Worm (Caenorhabditis elegans): Measurements from ENCODE around the gene lea-1.

Gene lea-1

DNA sequence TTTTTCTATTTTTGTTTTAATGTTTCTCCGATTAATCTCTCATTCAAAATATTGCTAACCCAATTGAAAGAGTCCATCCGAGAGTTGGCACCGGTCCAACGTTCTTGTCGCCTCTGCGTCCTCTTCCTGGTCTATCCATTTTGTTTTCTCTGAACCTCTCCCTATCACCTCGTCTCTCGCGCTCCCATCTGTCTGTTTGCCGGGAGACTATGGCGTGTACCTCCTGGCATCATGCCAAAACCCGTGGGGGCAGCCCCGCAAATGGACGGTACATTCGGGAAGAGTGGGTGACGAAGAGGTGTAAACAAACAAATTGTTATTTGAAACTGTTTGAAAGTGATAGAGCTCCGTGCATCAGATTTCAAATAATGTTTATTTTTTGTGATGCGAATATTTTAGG, 24.6 kb downstream of the lea-1 start, which contains the start of gene T06E8.2 (continued):
- TF ChIP-seq ZK546.5 (tag; optimal IDR thresholded peaks at IDR 0.05) (no peak), nhr-48 (tag; optimal IDR thresholded peaks at IDR 0.05) (peak; percentile 14), gei-8 (GFP tag; optimal IDR thresholded peaks at IDR 0.05) (no peak), nhr-25 (tag; optimal IDR thresholded peaks at IDR 0.05; ENCODE audit: borderline replicate concordance, insufficient read depth) (no peak), madf-5 (GFP tag; IDR thresholded peaks at IDR 0.05) (no peak), dmd-9 (GFP tag; IDR thresholded peaks at IDR 0.05) (no peak), dmd-6 (GFP tag; IDR thresholded peaks at IDR 0.05) (peak; percentile 54), zip-11 (GFP tag; IDR thresholded peaks at IDR 0.05) (no peak), D1046.2 (GFP tag; IDR thresholded peaks at IDR 0.05) (no peak), Y75B8A.6 (GFP tag; IDR thresholded peaks at IDR 0.05) (no peak), hmg-1.1 (GFP tag; IDR thresholded peaks at IDR 0.05) (peak; percentile 27; the same call in 1 of the 2 replicates), mxl-3 (GFP tag; optimal IDR thresholded peaks at IDR 0.05) (peak; percentile 79), attf-4 (tag; optimal IDR thresholded peaks at IDR 0.05) (no peak), set-16 (GFP tag; IDR thresholded peaks at IDR 0.05) (no peak; the same call in 1 of the 2 replicates), nhr-28 (tag; optimal IDR thresholded peaks at IDR 0.05) (peak; percentile 47), nhr-10 (tag; optimal IDR thresholded peaks at IDR 0.05) (no peak)

DNA sequence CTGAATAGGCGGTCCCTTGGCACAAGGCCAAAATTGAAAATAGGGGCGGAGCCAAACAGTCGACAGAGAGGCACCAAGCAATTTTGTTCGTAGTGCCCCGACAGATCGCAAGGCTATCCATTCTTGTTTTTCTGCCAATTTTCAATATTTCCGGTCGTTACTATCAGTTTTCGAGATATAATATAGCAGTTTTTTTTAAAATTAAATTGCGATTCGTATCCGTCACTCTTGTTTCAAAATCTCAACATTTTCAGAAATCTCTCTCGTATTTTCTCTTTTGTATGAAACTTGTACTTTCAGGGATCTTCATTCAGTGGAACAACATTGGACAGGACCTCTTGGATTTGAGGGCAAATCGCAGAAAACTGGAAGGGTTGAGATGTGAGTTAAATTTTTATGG, 25.3 kb downstream of the lea-1 start, which contains the start of gene F57A8.1:
Gene F57A8.1 (plus strand): TSS at position 301 of the 400 bp plus-strand sequence.
- TF ChIP-seq ZK337.2 (GFP tag; IDR thresholded peaks at IDR 0.05) (no peak), F44E2.7 (GFP tag; IDR thresholded peaks at IDR 0.05) (no peak), daf-19 (GFP tag; conservative IDR thresholded peaks at IDR 0.05) (no peak), hlh-30 (tag; optimal IDR thresholded peaks at IDR 0.05; ENCODE audit: insufficient read depth) (no peak), snpc-4 (tag; optimal IDR thresholded peaks at IDR 0.05) (no peak), nhr-76 (tag; optimal IDR thresholded peaks at IDR 0.05) (no peak), duxl-1 (tag; optimal IDR thresholded peaks at IDR 0.05; ENCODE audit: poor library complexity) (no peak), dve-1 (tag; optimal IDR thresholded peaks at IDR 0.05; ENCODE audit: insufficient read depth) (no peak), nhr-6 (tag; optimal IDR thresholded peaks at IDR 0.05) (no peak), dmd-8 (GFP tag; IDR thresholded peaks at IDR 0.05) (no peak), saeg-2 (GFP tag; IDR thresholded peaks at IDR 0.05) (no peak), spr-3 (GFP tag; optimal IDR thresholded peaks at IDR 0.05) (no peak)

DNA sequence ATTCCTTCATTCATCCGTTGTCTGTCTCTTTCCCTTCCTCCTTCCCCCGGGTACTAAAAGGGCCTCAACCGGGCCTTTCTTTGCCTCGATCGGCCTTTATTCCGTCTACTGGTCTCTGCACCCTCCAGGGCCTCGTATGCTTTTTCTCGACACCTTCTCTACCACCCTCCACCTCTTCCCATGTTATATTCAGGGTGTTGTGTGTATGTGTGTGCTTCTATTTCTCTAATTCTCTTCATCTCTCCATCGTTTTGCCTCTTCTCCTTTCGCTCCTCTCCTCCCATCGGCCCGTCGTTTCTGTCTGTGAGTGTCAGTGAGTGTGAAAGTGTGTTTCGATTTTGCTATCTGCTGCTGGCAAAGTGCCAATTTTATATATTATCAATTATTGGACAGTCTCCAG, 28.1 kb downstream of the lea-1 start:
- TF ChIP-seq fkh-10 (GFP tag; optimal IDR thresholded peaks at IDR 0.05), result no peak
- no peak for TF ChIP-seq R02D3.7 (tag; optimal IDR thresholded peaks at IDR 0.05)
- peak; percentile 47 for TF ChIP-seq spr-1 (tag; optimal IDR thresholded peaks at IDR 0.05)
- TF ChIP-seq zfp-2 (tag; optimal IDR thresholded peaks at IDR 0.05), result no peak
- no peak for TF ChIP-seq ceh-28 (tag; optimal IDR thresholded peaks at IDR 0.05)
- no peak for TF ChIP-seq fos-1 (tag; optimal IDR thresholded peaks at IDR 0.05)
- no peak for TF ChIP-seq madf-5 (GFP tag; IDR thresholded peaks at IDR 0.05)
- TF ChIP-seq arid-1 (GFP tag; conservative IDR thresholded peaks at IDR 0.05), result peak; percentile 43; the same call in 1 of the 2 replicates
- no peak for TF ChIP-seq daf-19 (GFP tag; conservative IDR thresholded peaks at IDR 0.05)
- no peak for TF ChIP-seq lim-7 (GFP tag; IDR thresholded peaks at IDR 0.05)
- TF ChIP-seq nhr-48 (tag; optimal IDR thresholded peaks at IDR 0.05), result peak; percentile 59
- no peak for TF ChIP-seq daf-8 (GFP tag; IDR thresholded peaks at IDR 0.05)
- no peak for TF ChIP-seq T20F7.1 (GFP tag; optimal IDR thresholded peaks at IDR 0.05)
- TF ChIP-seq ctbp-1 (GFP tag; IDR thresholded peaks at IDR 0.05), result peak; percentile 60; the same call in 1 of the 2 replicates
- no peak for TF ChIP-seq duxl-1 (tag; optimal IDR thresholded peaks at IDR 0.05; ENCODE audit: poor library complexity)
- TF ChIP-seq php-3 (GFP tag; IDR thresholded peaks at IDR 0.05), result no peak
- TF ChIP-seq mdt-29 (GFP tag; IDR thresholded peaks at IDR 0.05), result no peak
- TF ChIP-seq spr-3 (GFP tag; optimal IDR thresholded peaks at IDR 0.05), result peak; percentile 39
- no peak for TF ChIP-seq ZK546.5 (tag; optimal IDR thresholded peaks at IDR 0.05)
- TF ChIP-seq snpc-4 (tag; optimal IDR thresholded peaks at IDR 0.05), result no peak
- no peak for TF ChIP-seq Y75B8A.6 (GFP tag; IDR thresholded peaks at IDR 0.05)
- no peak for TF ChIP-seq mxl-2 (GFP tag; conservative IDR thresholded peaks at IDR 0.05)
- no peak; the same call in 1 of the 2 replicates for TF ChIP-seq madf-9 (GFP tag; conservative IDR thresholded peaks at IDR 0.05)
- TF ChIP-seq dmd-8 (GFP tag; IDR thresholded peaks at IDR 0.05), result no peak
- TF ChIP-seq aha-1 (tag), result peak; percentile 97
- peak; percentile 65 for TF ChIP-seq nhr-77 (tag; optimal IDR thresholded peaks at IDR 0.05)
- no peak for TF ChIP-seq nhr-76 (tag; optimal IDR thresholded peaks at IDR 0.05)
- TF ChIP-seq pha-4 (GFP tag; IDR thresholded peaks at IDR 0.05), result peak; percentile 25; the same call in 1 of the 2 replicates
- TF ChIP-seq pha-4 (tag; optimal IDR thresholded peaks at IDR 0.05), result peak; percentile 22
- no peak; the same call in 1 of the 2 replicates for TF ChIP-seq lin-38 (GFP tag; IDR thresholded peaks at IDR 0.05)

Measured in whole organism, L4 larva.